Fruit fly (Drosophila melanogaster) whole organism, embryonic: ENCODE data around the gene CG14669.

Source experiments
- Ada2b ChIP-seq: fragments of 200-800 bp; sonication (Bioruptor generic); IDR thresholded peaks from 2 replicates; pipeline ENCODE4 v1.3.6; 2022; ENCODE audit warnings: missing biosample characterization, missing genetic modification characterization
- CG10543 ChIP-seq: fragments of 200-800 bp; sonication (Bioruptor generic); optimal IDR thresholded peaks from 3 replicates; lab custom pipeline; 2017; ENCODE audit warnings: missing biosample characterization, mild to moderate bottlenecking, missing genetic modification characterization, moderate library complexity
- CG10959 ChIP-seq: fragments of 200-800 bp; sonication (Bioruptor generic); IDR thresholded peaks from 2 replicates; pipeline ENCODE4 v1.3.6; 2022; ENCODE audit warnings: missing biosample characterization, missing genetic modification characterization
- CG12219 ChIP-seq: fragments of 200-800 bp; sonication (Bioruptor generic); optimal IDR thresholded peaks from 3 replicates; lab custom pipeline; 2018; ENCODE audit warnings: missing biosample characterization, mild to moderate bottlenecking, missing genetic modification characterization
- CG13123 ChIP-seq: fragments of 200-800 bp; sonication (Bioruptor generic); optimal IDR thresholded peaks from 2 replicates; lab custom pipeline; 2016; ENCODE audit warnings: missing biosample characterization, missing genetic modification characterization
- CG14050 ChIP-seq: fragments of 200-800 bp; sonication (Bioruptor generic); IDR thresholded peaks from 3 replicates; pipeline ENCODE4 v1.3.6; 2022; ENCODE audit warnings: missing biosample characterization, missing genetic modification characterization
- CG15514 ChIP-seq: fragments of 200-800 bp; sonication (Bioruptor generic); optimal IDR thresholded peaks from 3 replicates; lab custom pipeline; 2017; ENCODE audit warnings: missing biosample characterization, missing genetic modification characterization, mild to moderate bottlenecking, moderate library complexity, missing genetic modification reagents
- CG1647 ChIP-seq: fragments of 200-800 bp; sonication (Bioruptor generic); optimal IDR thresholded peaks from 3 replicates; lab custom pipeline; 2016; ENCODE audit warnings: missing biosample characterization, missing genetic modification characterization
- CG2875 ChIP-seq: fragments of 200-800 bp; sonication (Bioruptor generic); optimal IDR thresholded peaks from 2 replicates; lab custom pipeline; 2017; ENCODE audit warnings: missing biosample characterization, mild to moderate bottlenecking, missing genetic modification characterization, missing genetic modification reagents
- CG34422 ChIP-seq: fragments of 200-800 bp; sonication (Bioruptor generic); IDR thresholded peaks from 3 replicates; pipeline ENCODE4 v1.3.6; 2022; ENCODE audit warnings: missing biosample characterization, missing genetic modification characterization
- Dfd ChIP-seq, 2 experiments: fragments of >200 bp; optimal IDR thresholded peaks; 2 replicates each; lab custom pipeline; 2017; ENCODE audit warnings: missing biosample characterization in 2 of 2, missing genetic modification characterization in 2 of 2
- Dip2 ChIP-seq: fragments of 200-800 bp; sonication (Bioruptor generic); IDR thresholded peaks from 2 replicates; pipeline ENCODE4 v1.3.6; 2022; ENCODE audit warnings: missing biosample characterization, missing genetic modification characterization
- Doc2 ChIP-seq: fragments of 200-800 bp; sonication (Bioruptor generic); IDR thresholded peaks from 2 replicates; pipeline ENCODE4 v1.3.6; 2022; ENCODE audit warnings: missing biosample characterization, missing genetic modification characterization
- Dp ChIP-seq: fragments of 200-800 bp; sonication (Bioruptor generic); optimal IDR thresholded peaks from 2 replicates; lab custom pipeline; 2018; ENCODE audit warnings: missing biosample characterization, mild to moderate bottlenecking, missing genetic modification characterization, moderate library complexity
- Ets97D ChIP-seq: fragments of 200-800 bp; sonication (Bioruptor generic); optimal IDR thresholded peaks from 3 replicates; lab custom pipeline; 2016; ENCODE audit warnings: missing biosample characterization, missing genetic modification characterization
- GATAe ChIP-seq: fragments of 200-800 bp; sonication (Bioruptor generic); conservative IDR thresholded peaks from 2 replicates; pipeline ENCODE4 v1.3.6; 2022; ENCODE audit warnings: missing biosample characterization, missing genetic modification characterization
- Lim3 ChIP-seq: fragments of 200-800 bp; sonication (Bioruptor generic); IDR thresholded peaks from 2 replicates; pipeline ENCODE4 v1.3.6; 2022; ENCODE audit warnings: missing biosample characterization, missing genetic modification characterization
- MESR4 ChIP-seq: fragments of 200-800 bp; sonication (Bioruptor generic); optimal IDR thresholded peaks from 2 replicates; lab custom pipeline; 2018; ENCODE audit warnings: missing biosample characterization, mild to moderate bottlenecking, missing genetic modification characterization, moderate library complexity
- MTF-1 ChIP-seq: fragments of 200-800 bp; sonication (Bioruptor generic); optimal IDR thresholded peaks from 2 replicates; lab custom pipeline; 2018; ENCODE audit warnings: missing biosample characterization, mild to moderate bottlenecking, missing genetic modification characterization, borderline replicate concordance
- Mad ChIP-seq: fragments of 200-800 bp; sonication (Bioruptor generic); optimal IDR thresholded peaks from 2 replicates; lab custom pipeline; 2016; ENCODE audit warnings: missing biosample characterization, missing genetic modification characterization
- Ravus ChIP-seq: fragments of 200-800 bp; sonication (Bioruptor generic); IDR thresholded peaks from 2 replicates; pipeline ENCODE4 v1.3.6; 2022; ENCODE audit warnings: missing biosample characterization, missing genetic modification characterization
- Rx ChIP-seq: fragments of 200-800 bp; sonication (Bioruptor generic); IDR thresholded peaks from 2 replicates; pipeline ENCODE4 v1.3.6; 2022; ENCODE audit warnings: missing biosample characterization, missing genetic modification characterization
- Tbp ChIP-seq: fragments of >200 bp; optimal IDR thresholded peaks from 2 replicates; lab custom pipeline; 2018; ENCODE audit warnings: missing biosample characterization, missing genetic modification characterization
- az2 ChIP-seq: fragments of 200-800 bp; sonication (Bioruptor generic); optimal IDR thresholded peaks from 3 replicates; lab custom pipeline; 2016; ENCODE audit warnings: missing biosample characterization, missing genetic modification characterization
- crc ChIP-seq: fragments of 200-800 bp; sonication (Bioruptor generic); optimal IDR thresholded peaks from 2 replicates; lab custom pipeline; 2016; ENCODE audit warnings: missing biosample characterization, missing genetic modification characterization
- ems ChIP-seq: fragments of 200-800 bp; sonication (Bioruptor generic); optimal IDR thresholded peaks from 3 replicates; lab custom pipeline; 2016; ENCODE audit warnings: missing biosample characterization, missing genetic modification characterization
- fd3F ChIP-seq: fragments of 200-800 bp; sonication (Bioruptor generic); optimal IDR thresholded peaks from 2 replicates; lab custom pipeline; 2018; ENCODE audit warnings: missing biosample characterization, mild to moderate bottlenecking, missing genetic modification characterization, moderate library complexity
- grau ChIP-seq: fragments of 200-800 bp; optimal IDR thresholded peaks from 3 replicates; lab custom pipeline; 2019; ENCODE audit warnings: missing biosample characterization, mild to moderate bottlenecking, missing genetic modification characterization, moderate library complexity
- inv ChIP-seq: fragments of 200-800 bp; sonication (Bioruptor generic); IDR thresholded peaks from 2 replicates; pipeline ENCODE4 v1.3.6; 2022; ENCODE audit warnings: missing biosample characterization, missing genetic modification characterization; ENCODE audit not compliant: partially characterized antibody
- jing ChIP-seq: fragments of 200-800 bp; sonication (Bioruptor generic); optimal IDR thresholded peaks from 2 replicates; lab custom pipeline; 2018; ENCODE audit warnings: missing biosample characterization, mild to moderate bottlenecking, missing genetic modification characterization
- lilli ChIP-seq: fragments of 200-800 bp; sonication (Bioruptor generic); optimal IDR thresholded peaks from 3 replicates; lab custom pipeline; 2016; ENCODE audit warnings: missing biosample characterization, missing genetic modification characterization
- lov ChIP-seq, 2 experiments: fragments of 200-800 bp in 1 of 2; fragments of >200 bp in 1 of 2; sonication (Bioruptor generic) in 1 of 2; IDR thresholded peaks in 1 of 2; optimal IDR thresholded peaks in 1 of 2; 2 replicates in 1 of 2; 3 replicates in 1 of 2; pipeline versions ENCODE4 v1.3.6 to Lab custom; 2017 to 2022; ENCODE audit warnings: missing biosample characterization in 1 of 2, missing genetic modification characterization in 1 of 2
- nerfin-1 ChIP-seq: fragments of 200-800 bp; sonication (Bioruptor generic); optimal IDR thresholded peaks from 3 replicates; lab custom pipeline; 2019; ENCODE audit warnings: missing biosample characterization, mild to moderate bottlenecking, missing genetic modification characterization, moderate library complexity
- nom ChIP-seq: fragments of 200-800 bp; sonication (Bioruptor generic); optimal IDR thresholded peaks from 2 replicates; lab custom pipeline; 2017; ENCODE audit warnings: missing biosample characterization, missing genetic modification characterization, mild to moderate bottlenecking, moderate library complexity, missing genetic modification reagents
- pfk ChIP-seq: fragments of 200-800 bp; sonication (Bioruptor generic); optimal IDR thresholded peaks from 2 replicates; lab custom pipeline; 2018; ENCODE audit warnings: missing biosample characterization, mild to moderate bottlenecking, missing genetic modification characterization, moderate library complexity
- pum ChIP-seq: fragments of 200-800 bp; sonication (Bioruptor generic); optimal IDR thresholded peaks from 2 replicates; lab custom pipeline; 2016; ENCODE audit warnings: missing biosample characterization, missing genetic modification characterization
- pzg ChIP-seq: fragments of 200-800 bp; sonication (Bioruptor generic); optimal IDR thresholded peaks from 3 replicates; lab custom pipeline; 2018; ENCODE audit warnings: missing biosample characterization, mild to moderate bottlenecking, missing genetic modification characterization, moderate library complexity
- sc ChIP-seq, 3 experiments: fragments of >200 bp in 2 of 3; fragments of 200-800 bp in 1 of 3; sonication (Bioruptor generic) in 1 of 3; optimal IDR thresholded peaks; 2 replicates in 2 of 3; 3 replicates in 1 of 3; lab custom pipeline; 2017; ENCODE audit warnings: mild to moderate bottlenecking in 1 of 3, missing biosample characterization in 1 of 3, missing genetic modification characterization in 1 of 3, missing genetic modification reagents in 1 of 3
- scrt ChIP-seq: fragments of 200-800 bp; sonication (Bioruptor generic); optimal IDR thresholded peaks from 2 replicates; lab custom pipeline; 2018; ENCODE audit warnings: missing biosample characterization, mild to moderate bottlenecking, missing genetic modification characterization, moderate library complexity
- sens ChIP-seq: fragments of 200-800 bp; sonication (Bioruptor generic); peaks from one replicate; lab custom pipeline; 2016; ENCODE audit warnings: missing biosample characterization, missing genetic modification characterization
- ssp ChIP-seq: fragments of 200-800 bp; sonication (Bioruptor generic); IDR thresholded peaks from 2 replicates; pipeline ENCODE4 v1.3.6; 2022; ENCODE audit warnings: missing biosample characterization, missing genetic modification characterization
- sug ChIP-seq: fragments of 200-800 bp; optimal IDR thresholded peaks from 2 replicates; lab custom pipeline; 2019; ENCODE audit warnings: missing biosample characterization, mild to moderate bottlenecking, missing genetic modification characterization, moderate library complexity
- tap ChIP-seq: fragments of 200-800 bp; optimal IDR thresholded peaks from 3 replicates; lab custom pipeline; 2019; ENCODE audit warnings: missing biosample characterization, mild to moderate bottlenecking, missing genetic modification characterization, moderate library complexity
- usp ChIP-seq: fragments of >200 bp; optimal IDR thresholded peaks from 2 replicates; lab custom pipeline; 2017; ENCODE audit warnings: missing biosample characterization, missing genetic modification characterization
- z ChIP-seq: fragments of 200-800 bp; sonication (Bioruptor generic); IDR thresholded peaks from 3 replicates; pipeline ENCODE4 v1.3.6; 2022; ENCODE audit warnings: missing biosample characterization, missing genetic modification characterization
- zen2 ChIP-seq: fragments of 200-800 bp; sonication (Bioruptor generic); IDR thresholded peaks from 3 replicates; pipeline ENCODE4 v1.3.6; 2022; ENCODE audit warnings: missing biosample characterization, missing genetic modification characterization; ENCODE audit not compliant: partially characterized antibody
- zfh1 ChIP-seq: fragments of 200-800 bp; sonication (Bioruptor generic); IDR thresholded peaks from 3 replicates; pipeline ENCODE4 v1.3.6; 2022; ENCODE audit warnings: missing biosample characterization, missing genetic modification characterization

The CG14669 gene

dm6 chr3R:5376612-5377011 lies 37.7 kb upstream of the CG14669 start, which contains the start of gene 7B2 (continued):
- TF ChIP-seq Mad (GFP tag; lab: Kevin White, UChicago) (no peak), CG1647 (GFP tag; lab: Kevin White, UChicago) (no peak), sc (optimal IDR thresholded peaks at IDR 0.05; lab: Kevin White, UChicago) (no peak), sc (GFP tag; optimal IDR thresholded peaks at IDR 0.05; lab: Kevin White, UChicago) (no peak), Lim3 (GFP tag; lab: Robert Waterston, UW) (no peak), Ravus (GFP tag; lab: Robert Waterston, UW) (no peak), CG14050 (GFP tag; lab: Robert Waterston, UW) (no peak), CG2875 (GFP tag; lab: Kevin White, UChicago) (no peak), lilli (GFP tag; lab: Kevin White, UChicago) (no peak), scrt (GFP tag; lab: Kevin White, UChicago) (peak; percentile 98), pzg (GFP tag; lab: Kevin White, UChicago) (peak; percentile 17), CG12219 (GFP tag; lab: Kevin White, UChicago) (no peak), usp (GFP tag; lab: Kevin White, UChicago) (no peak), Dp (GFP tag; lab: Kevin White, UChicago) (peak; percentile 2), pum (GFP tag; lab: Kevin White, UChicago) (no peak), CG15514 (GFP tag; lab: Kevin White, UChicago) (peak; percentile 8)

dm6 chr3R:5385761-5386160 lies 28.6 kb upstream of the CG14669 start:
- TF ChIP-seq ems (no peak), fd3F (GFP tag; lab: Kevin White, UChicago) (no peak), jing (GFP tag; lab: Kevin White, UChicago) (no peak), nom (GFP tag; lab: Kevin White, UChicago) (peak; percentile 8), az2 (GFP tag; lab: Kevin White, UChicago) (no peak), inv (GFP tag; lab: Robert Waterston, UW) (no peak), CG10543 (no peak), crc (GFP tag; lab: Kevin White, UChicago) (no peak), Tbp (GFP tag; lab: Kevin White, UChicago) (no peak), Ada2b (GFP tag; lab: Robert Waterston, UW) (no peak), GATAe (GFP tag; lab: Robert Waterston, UW) (no peak), Rx (GFP tag; lab: Robert Waterston, UW) (0 out of 2 replicates have a peak, but pooled peaks have one; percentile 10), zen2 (GFP tag; lab: Robert Waterston, UW) (0 out of 3 replicates have a peak, but pooled peaks have one; percentile 15), CG34422 (GFP tag; lab: Robert Waterston, UW) (no peak), sug (tag; lab: Kevin White, UChicago) (no peak), ssp (no peak), Dip2 (GFP tag; lab: Robert Waterston, UW) (no peak), Ets97D (no peak)

- TF ChIP-seq sens (GFP tag; lab: Kevin White, UChicago) = peak; percentile 20
- TF ChIP-seq grau (tag; lab: Kevin White, UChicago) = no peak
Observed at dm6 chr3R:5387564-5387963, 26.8 kb upstream of the CG14669 start, which contains the start of gene CG14668. TSS of gene CG14668 (minus strand) at chr3R:5387664.

dm6 chr3R:5387996-5388395 lies 26.3 kb upstream of the CG14669 start:
- TF ChIP-seq CG10959 (GFP tag; lab: Robert Waterston, UW) (no peak), tap (tag; lab: Kevin White, UChicago) (no peak), MESR4 (GFP tag; lab: Kevin White, UChicago) (no peak), CG13123 (no peak), lov (optimal IDR thresholded peaks at IDR 0.05; lab: Kevin White, UChicago) (no peak), lov (GFP tag; IDR thresholded peaks at IDR 0.05; lab: Robert Waterston, UW) (no peak), crc (GFP tag; lab: Kevin White, UChicago) (no peak), nerfin-1 (tag; lab: Kevin White, UChicago) (no peak), MTF-1 (GFP tag; lab: Kevin White, UChicago) (no peak), pfk (no peak), Doc2 (GFP tag; lab: Robert Waterston, UW) (no peak), Dfd (GFP tag; optimal IDR thresholded peaks at IDR 0.05; lab: Kevin White, UChicago) (no peak), zfh1 (GFP tag; lab: Robert Waterston, UW) (no peak), z (GFP tag; lab: Robert Waterston, UW) (no peak)
